Fruit fly (Drosophila melanogaster): ENCODE data around the gene CG7202.

CG7202 gene

DNA sequence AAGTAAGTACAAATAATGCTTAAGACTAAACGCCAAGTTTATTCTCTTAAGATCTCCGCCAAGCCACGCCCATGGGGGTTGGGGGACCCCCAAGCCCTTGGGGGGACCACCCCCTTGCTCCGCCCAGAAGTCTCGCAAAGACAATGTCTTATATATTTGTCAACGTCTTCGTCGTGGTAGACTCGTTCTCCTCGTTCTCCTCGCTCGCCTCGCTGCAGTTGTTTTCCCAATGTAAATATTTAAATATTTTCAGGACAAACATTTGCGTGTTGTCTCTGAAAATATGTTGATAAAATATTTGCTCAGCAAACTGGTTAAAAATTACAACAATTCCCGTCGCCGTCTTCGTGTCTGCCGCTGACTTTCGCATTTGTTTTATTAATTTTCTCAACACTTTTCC is 28.3 kb downstream of the CG7202 start (continued):
- TF ChIP-seq CG6765 (GFP tag; optimal IDR thresholded peaks at IDR 0.05), result no peak
- TF ChIP-seq Mes4 (GFP tag; optimal IDR thresholded peaks at IDR 0.05), result peak; percentile 9
- no peak for TF ChIP-seq al (GFP tag; IDR thresholded peaks at IDR 0.05)
- peak; percentile 57 for TF ChIP-seq CG6689 (GFP tag; IDR thresholded peaks at IDR 0.05)
- no peak for TF ChIP-seq CG11560 (tag; IDR thresholded peaks at IDR 0.05)
- no peak for TF ChIP-seq Adf1 (GFP tag; IDR thresholded peaks at IDR 0.05)
- TF ChIP-seq CG43689 (GFP tag; IDR thresholded peaks at IDR 0.05), result no peak
- no peak for TF ChIP-seq lbe (GFP tag; optimal IDR thresholded peaks at IDR 0.05)
- no peak for TF ChIP-seq pb (GFP tag; optimal IDR thresholded peaks at IDR 0.05)
- TF ChIP-seq CG11085 (GFP tag; IDR thresholded peaks at IDR 0.05), result no peak
- peak; percentile 50 for TF ChIP-seq da (GFP tag; optimal IDR thresholded peaks at IDR 0.05)
- no peak for TF ChIP-seq pros (GFP tag; optimal IDR thresholded peaks at IDR 0.05)
- no peak for TF ChIP-seq her (GFP tag; optimal IDR thresholded peaks at IDR 0.05)
- TF ChIP-seq Ptx1 (GFP tag; IDR thresholded peaks at IDR 0.05), result no peak
- TF ChIP-seq CHES-1-like (GFP tag; optimal IDR thresholded peaks at IDR 0.05), result peak; percentile 42
- peak; percentile 56 for TF ChIP-seq crol (GFP tag; IDR thresholded peaks at IDR 0.05)
- no peak for TF ChIP-seq CG7963 (GFP tag; IDR thresholded peaks at IDR 0.05; ENCODE audit: partially characterized antibody)
- TF ChIP-seq BtbVII (GFP tag; optimal IDR thresholded peaks at IDR 0.05), result peak; percentile 66
- no peak for TF ChIP-seq CG13287 (GFP tag; IDR thresholded peaks at IDR 0.05; ENCODE audit: partially characterized antibody)
- TF ChIP-seq CG3995 (GFP tag; optimal IDR thresholded peaks at IDR 0.05), result no peak
- no peak for TF ChIP-seq pzg (GFP tag; optimal IDR thresholded peaks at IDR 0.05)
- TF ChIP-seq CG6254 (GFP tag; optimal IDR thresholded peaks at IDR 0.05), result peak; percentile 81
- peak; percentile 95 for TF ChIP-seq CG6813 (GFP tag; optimal IDR thresholded peaks at IDR 0.05)
- no peak for TF ChIP-seq luna (GFP tag; optimal IDR thresholded peaks at IDR 0.05)
- no peak for TF ChIP-seq disco-r (GFP tag; optimal IDR thresholded peaks at IDR 0.05)
- peak; percentile 27 for TF ChIP-seq shn (GFP tag; optimal IDR thresholded peaks at IDR 0.05)
- TF ChIP-seq CG6791 (GFP tag; IDR thresholded peaks at IDR 0.05; ENCODE audit: partially characterized antibody), result no peak
- TF ChIP-seq eyg (GFP tag; optimal IDR thresholded peaks at IDR 0.05), result no peak
- TF ChIP-seq CG13894 (tag; optimal IDR thresholded peaks at IDR 0.05), result no peak
- no peak for TF ChIP-seq CG17912 (GFP tag; optimal IDR thresholded peaks at IDR 0.05)
- no peak for TF ChIP-seq Aef1 (GFP tag; IDR thresholded peaks at IDR 0.05)
- no peak for TF ChIP-seq grn (GFP tag; optimal IDR thresholded peaks at IDR 0.05)
- no peak for TF ChIP-seq pho (GFP tag; optimal IDR thresholded peaks at IDR 0.05)
- peak; percentile 63 for TF ChIP-seq Sry-β (GFP tag; optimal IDR thresholded peaks at IDR 0.05)
- no peak for TF ChIP-seq Antp (GFP tag; optimal IDR thresholded peaks at IDR 0.05)
- TF ChIP-seq CG8281 (tag; optimal IDR thresholded peaks at IDR 0.05), result peak; percentile 43
- TF ChIP-seq lola (GFP tag; optimal IDR thresholded peaks at IDR 0.05), result peak in 1 of 3 experiments; percentile 92
- TF ChIP-seq Mrtf (GFP tag; IDR thresholded peaks at IDR 0.05), result no peak
- no peak for TF ChIP-seq hbn (GFP tag; IDR thresholded peaks at IDR 0.05; ENCODE audit: partially characterized antibody)
- TF ChIP-seq Fer1 (GFP tag; optimal IDR thresholded peaks at IDR 0.05), result no peak
- TF ChIP-seq Side (GFP tag; optimal IDR thresholded peaks at IDR 0.05), result peak; percentile 16
- peak; percentile 4 for TF ChIP-seq dm (GFP tag; optimal IDR thresholded peaks at IDR 0.05)
- TF ChIP-seq chinmo (GFP tag; IDR thresholded peaks at IDR 0.05; ENCODE audit: partially characterized antibody), result no peak
- TF ChIP-seq Gsc (GFP tag; IDR thresholded peaks at IDR 0.05), result no peak
- TF ChIP-seq CG6683 (GFP tag; optimal IDR thresholded peaks at IDR 0.05), result no peak
- peak; percentile 9 for TF ChIP-seq Six4 (GFP tag; optimal IDR thresholded peaks at IDR 0.05)
- peak; percentile 55 for TF ChIP-seq CG18599 (GFP tag; optimal IDR thresholded peaks at IDR 0.05)
- peak; percentile 8 for TF ChIP-seq CG8944 (GFP tag; optimal IDR thresholded peaks at IDR 0.05)
- no peak for TF ChIP-seq Opbp (GFP tag; IDR thresholded peaks at IDR 0.05; ENCODE audit: partially characterized antibody)
- TF ChIP-seq CG10321 (GFP tag; IDR thresholded peaks at IDR 0.05), result no peak
- no peak for TF ChIP-seq Hey (tag; optimal IDR thresholded peaks at IDR 0.05)
